Worm (Caenorhabditis elegans) whole organism, midembryonic: ENCODE data around the gene Y39B6A.41.
"Not testable (repeated sequence)": the region's sequence is repeated elsewhere in the genome, so short reads cannot be mapped to it uniquely, and the experiment has no call there.

ENCODE experiments used
- T22C8.4 ChIP-seq: fragments of 200-800 bp; sonication (Bioruptor generic); IDR thresholded peaks from 2 replicates; pipeline ENCODE4 v1.3.6; 2022; ENCODE audit warnings: missing genetic modification characterization, missing compliant biosample characterization
- cog-1 ChIP-seq: sonication (generic microtip); optimal IDR thresholded peaks from 2 replicates; lab custom pipeline; 2016; ENCODE audit warnings: missing genetic modification characterization, missing compliant biosample characterization
- flt-1 ChIP-seq: fragments of 200-800 bp; sonication (Bioruptor generic); IDR thresholded peaks from 2 replicates; pipeline ENCODE4 v1.3.6; 2022; ENCODE audit warnings: missing genetic modification characterization, missing compliant biosample characterization
- klf-2 ChIP-seq: fragments of 200-800 bp; sonication (Bioruptor generic); conservative IDR thresholded peaks from 2 replicates; pipeline ENCODE4 v1.3.6; 2022; ENCODE audit warnings: missing genetic modification reagents, missing genetic modification characterization, missing compliant biosample characterization
- med-1 ChIP-seq: sonication (generic microtip); optimal IDR thresholded peaks from 2 replicates; lab custom pipeline; 2017; ENCODE audit warnings: missing genetic modification characterization, mild to moderate bottlenecking, missing compliant biosample characterization, antibody characterized with exemption, missing genetic modification reagents; ENCODE audit not compliant: insufficient read depth
- tab-1 ChIP-seq: fragments of 200-800 bp; sonication (Bioruptor generic); IDR thresholded peaks from 2 replicates; pipeline ENCODE4 v1.3.6; 2022; ENCODE audit warnings: missing genetic modification characterization, missing compliant biosample characterization
- ztf-23 ChIP-seq: fragments of 200-800 bp; sonication (Bioruptor generic); IDR thresholded peaks from 2 replicates; pipeline ENCODE4 v1.3.6; 2022; ENCODE audit warnings: missing genetic modification reagents, missing genetic modification characterization, missing compliant biosample characterization
- ztf-29 ChIP-seq: fragments of 200-800 bp; sonication (Bioruptor generic); IDR thresholded peaks from 2 replicates; pipeline ENCODE4 v1.3.6; 2022; ENCODE audit warnings: missing genetic modification reagents, missing genetic modification characterization, missing compliant biosample characterization

DNA sequence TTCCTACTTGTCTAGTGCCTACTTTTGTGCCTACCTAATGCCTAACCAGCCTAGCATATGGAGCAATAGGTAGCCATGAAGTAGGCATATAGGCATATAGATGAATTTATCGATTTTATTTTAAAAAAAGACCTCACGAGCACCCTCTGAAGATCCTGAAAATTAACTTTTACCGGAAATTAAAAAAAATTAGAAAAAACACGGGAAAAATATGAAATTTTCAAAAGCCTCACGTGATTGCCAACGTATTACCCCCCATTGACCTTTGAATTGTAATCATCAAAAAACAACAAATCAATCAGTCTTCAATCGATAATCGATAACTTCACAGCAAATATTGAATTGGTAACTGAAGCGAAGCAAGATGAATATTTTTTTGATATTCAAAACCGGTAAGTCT is 36.5 kb upstream of the Y39B6A.41 start, which contains the start of gene Y39B6A.30:
- TF ChIP-seq T22C8.4 (GFP tag; lab: Robert Waterston, UW); ztf-29 (GFP tag; lab: Robert Waterston, UW); flt-1; cog-1 (tag; lab: Kevin White, UChicago); klf-2 (GFP tag; lab: Robert Waterston, UW); ztf-23; tab-1 (GFP tag; lab: Robert Waterston, UW); med-1 (GFP tag; lab: Kevin White, UChicago): not testable (repeated sequence)
